Fruit fly (Drosophila melanogaster) whole organism, wandering third instar larva: ENCODE measurements around the gene PGRP-LC.

ENCODE experiments used
- Abd-B ChIP-seq: fragments of >200 bp; optimal IDR thresholded peaks from 2 replicates; lab custom pipeline; 2017; ENCODE audit warnings: missing biosample characterization, missing genetic modification characterization
- CG32264 ChIP-seq: fragments of 200-800 bp; sonication (Bioruptor generic); optimal IDR thresholded peaks from 2 replicates; lab custom pipeline; 2016; ENCODE audit warnings: missing biosample characterization, missing genetic modification characterization
- CG9705 ChIP-seq: fragments of 200-800 bp; sonication (Bioruptor generic); optimal IDR thresholded peaks from 2 replicates; lab custom pipeline; 2018; ENCODE audit warnings: missing biosample characterization, mild to moderate bottlenecking, missing genetic modification characterization
- CrebA ChIP-seq: fragments of 200-800 bp; sonication (Bioruptor generic); optimal IDR thresholded peaks from 2 replicates; lab custom pipeline; 2016; ENCODE audit warnings: missing biosample characterization, mild to moderate bottlenecking, missing genetic modification characterization, borderline replicate concordance
- Dfd ChIP-seq: fragments of >200 bp; optimal IDR thresholded peaks from 2 replicates; lab custom pipeline; 2017; ENCODE audit warnings: missing biosample characterization, missing genetic modification characterization
- Dif ChIP-seq: fragments of 200-275, 200-300 bp; sonication (Bioruptor generic); optimal IDR thresholded peaks from 2 replicates; lab custom pipeline; 2018; ENCODE audit warnings: missing biosample characterization, missing genetic modification characterization; ENCODE audit not compliant: partially characterized antibody
- GATAd ChIP-seq: sonication (Bioruptor generic); optimal IDR thresholded peaks from 2 replicates; lab custom pipeline; 2016; ENCODE audit warnings: missing biosample characterization, missing genetic modification characterization
- HLH106 ChIP-seq: fragments of 200-800 bp; optimal IDR thresholded peaks from 3 replicates; lab custom pipeline; 2019; ENCODE audit warnings: missing biosample characterization, mild to moderate bottlenecking, missing genetic modification characterization, moderate library complexity
- Hnf4 ChIP-seq: fragments of 200-800 bp; sonication (Bioruptor generic); optimal IDR thresholded peaks from 2 replicates; lab custom pipeline; 2016; ENCODE audit warnings: missing biosample characterization, mild to moderate bottlenecking, missing genetic modification characterization
- Hr83 ChIP-seq: fragments of 200-300 bp; sonication (Bioruptor generic); optimal IDR thresholded peaks from 2 replicates; lab custom pipeline; 2016; ENCODE audit warnings: missing biosample characterization, mild to moderate bottlenecking, missing genetic modification characterization, moderate library complexity; ENCODE audit not compliant: poor library complexity, severe bottlenecking
- Jra ChIP-seq: sonication (Bioruptor generic); optimal IDR thresholded peaks from 2 replicates; lab custom pipeline; 2016; ENCODE audit warnings: missing biosample characterization, missing genetic modification characterization
- Mio ChIP-seq: sonication (Bioruptor generic); optimal IDR thresholded peaks from 2 replicates; lab custom pipeline; 2016; ENCODE audit warnings: missing biosample characterization, missing genetic modification characterization
- Myc ChIP-seq: fragments of >200 bp; optimal IDR thresholded peaks from 2 replicates; lab custom pipeline; 2017
- N ChIP-seq: fragments of >200 bp; optimal IDR thresholded peaks from 2 replicates; lab custom pipeline; 2018; ENCODE audit warnings: missing biosample characterization, missing external identifiers, missing genetic modification characterization
- OdsH ChIP-seq: fragments of 200-800 bp; sonication (Bioruptor generic); optimal IDR thresholded peaks from 2 replicates; lab custom pipeline; 2016; ENCODE audit warnings: missing biosample characterization, mild to moderate bottlenecking, missing genetic modification characterization
- Rel ChIP-seq, 2 experiments: fragments of 200-800 bp; sonication (Bioruptor generic) in 1 of 2; optimal IDR thresholded peaks; 2 replicates in 1 of 2; 3 replicates in 1 of 2; lab custom pipeline; 2016 to 2019; ENCODE audit warnings: mild to moderate bottlenecking in 2 of 2, missing biosample characterization in 2 of 2, missing genetic modification characterization in 2 of 2, moderate library complexity in 1 of 2
- Sp1 ChIP-seq: fragments of 200-800 bp; sonication (Bioruptor generic); optimal IDR thresholded peaks from 3 replicates; lab custom pipeline; 2019; ENCODE audit warnings: missing biosample characterization, mild to moderate bottlenecking, missing genetic modification characterization, moderate library complexity
- Vsx2 ChIP-seq: fragments of 200-300, 225-300 bp; sonication (Bioruptor generic); optimal IDR thresholded peaks from 2 replicates; lab custom pipeline; 2018; ENCODE audit warnings: missing biosample characterization, missing genetic modification characterization; ENCODE audit not compliant: partially characterized antibody
- br ChIP-seq: fragments of 200-800 bp; sonication (Bioruptor generic); optimal IDR thresholded peaks from 2 replicates; lab custom pipeline; 2016; ENCODE audit warnings: missing biosample characterization, missing genetic modification characterization
- brk ChIP-seq: fragments of 200-800 bp; sonication (Bioruptor generic); optimal IDR thresholded peaks from 2 replicates; lab custom pipeline; 2016; ENCODE audit warnings: missing biosample characterization, mild to moderate bottlenecking, missing genetic modification characterization
- dl ChIP-seq, 2 experiments: fragments of 175-275, 200-275 bp in 1 of 2; fragments of 200-275 bp in 1 of 2; sonication (Bioruptor generic); optimal IDR thresholded peaks; lab custom pipeline; 2018; ENCODE audit warnings: mild to moderate bottlenecking in 2 of 2, missing biosample characterization in 2 of 2, missing genetic modification characterization in 2 of 2, moderate library complexity in 2 of 2; ENCODE audit not compliant: partially characterized antibody in 2 of 2, insufficient read depth in 1 of 2
- dmrt93B ChIP-seq: fragments of 200-800 bp; sonication (Bioruptor generic); optimal IDR thresholded peaks from 2 replicates; lab custom pipeline; 2018; ENCODE audit warnings: missing biosample characterization, mild to moderate bottlenecking, missing genetic modification characterization
- dsf ChIP-seq: sonication (Bioruptor generic); optimal IDR thresholded peaks from 2 replicates; lab custom pipeline; 2016; ENCODE audit warnings: missing biosample characterization, missing genetic modification characterization, borderline replicate concordance
- ey ChIP-seq: fragments of 200-800 bp; sonication (Bioruptor generic); optimal IDR thresholded peaks from 2 replicates; lab custom pipeline; 2016; ENCODE audit warnings: missing biosample characterization, missing genetic modification characterization
- foxo ChIP-seq, 2 experiments: fragments of 200-800 bp; sonication (Bioruptor generic); optimal IDR thresholded peaks; 2 replicates in 1 of 2; 3 replicates in 1 of 2; lab custom pipeline; 2016 to 2017; ENCODE audit warnings: missing biosample characterization in 2 of 2, missing genetic modification characterization in 2 of 2
- h ChIP-seq: fragments of 200-800 bp; sonication (Bioruptor generic); optimal IDR thresholded peaks from 3 replicates; lab custom pipeline; 2016; ENCODE audit warnings: missing biosample characterization, mild to moderate bottlenecking, missing genetic modification characterization
- jim ChIP-seq: fragments of 175-275, 200-325 bp; sonication (Bioruptor generic); optimal IDR thresholded peaks from 2 replicates; lab custom pipeline; 2016; ENCODE audit warnings: missing biosample characterization, mild to moderate bottlenecking, missing genetic modification characterization
- lola ChIP-seq: fragments of >200 bp; optimal IDR thresholded peaks from 2 replicates; lab custom pipeline; 2017; ENCODE audit warnings: missing biosample characterization, missing genetic modification characterization
- pan ChIP-seq: fragments of >200 bp; optimal IDR thresholded peaks from 2 replicates; lab custom pipeline; 2017
- psq ChIP-seq: fragments of 200-800 bp; sonication (Bioruptor generic); optimal IDR thresholded peaks from 3 replicates; lab custom pipeline; 2017; ENCODE audit warnings: missing biosample characterization, mild to moderate bottlenecking, missing genetic modification characterization, moderate library complexity
- rgr ChIP-seq: fragments of 200-800 bp; sonication (Bioruptor generic); optimal IDR thresholded peaks from 3 replicates; lab custom pipeline; 2016; ENCODE audit warnings: missing biosample characterization, mild to moderate bottlenecking, missing genetic modification characterization
- sage ChIP-seq: fragments of 200-800 bp; sonication (Bioruptor generic); optimal IDR thresholded peaks from 2 replicates; lab custom pipeline; 2016; ENCODE audit warnings: missing biosample characterization, mild to moderate bottlenecking, missing genetic modification characterization
- sv ChIP-seq: fragments of 200-800 bp; sonication (Bioruptor generic); optimal IDR thresholded peaks from 3 replicates; lab custom pipeline; 2016; ENCODE audit warnings: missing biosample characterization, missing genetic modification characterization
- tai ChIP-seq: sonication (Bioruptor generic); optimal IDR thresholded peaks from 2 replicates; lab custom pipeline; 2016; ENCODE audit warnings: missing biosample characterization, missing genetic modification characterization

PGRP-LC gene

dm6 chr3L:9345157-9345556 is 6.5 kb downstream of the PGRP-LC start:
- TF ChIP-seq sage (GFP tag; lab: Kevin White, UChicago) (no peak), dmrt93B (no peak), Dfd (no peak), dl (GFP tag; optimal IDR thresholded peaks at IDR 0.05; lab: Kevin White, UChicago; ENCODE audit: insufficient read depth in 1 of 2, partially characterized antibody in 2 of 2) (no peak), tai (GFP tag; lab: Kevin White, UChicago) (no peak), Mio (no peak), HLH106 (tag; lab: Kevin White, UChicago) (no peak), GATAd (GFP tag; lab: Kevin White, UChicago) (no peak), CG9705 (GFP tag; lab: Kevin White, UChicago) (no peak), jim (GFP tag; lab: Kevin White, UChicago) (no peak), dsf (no peak)

dm6 chr3L:9349314-9349733 is 10.7 kb downstream of the PGRP-LC start, which contains the start of gene PGRP-LF:
Gene PGRP-LF (plus strand): TSS chr3L:9349609.
- peak; percentile 41 for TF ChIP-seq OdsH (GFP tag; lab: Kevin White, UChicago)
- TF ChIP-seq ey (GFP tag; lab: Kevin White, UChicago), result no peak
- peak; percentile 36 for TF ChIP-seq Sp1 (GFP tag; lab: Kevin White, UChicago)
- no peak for TF ChIP-seq dmrt93B
- peak; percentile 44 for TF ChIP-seq Jra (GFP tag; lab: Kevin White, UChicago)
- TF ChIP-seq Myc (lab: Kevin White, UChicago), result no peak
- no peak for TF ChIP-seq N (GFP tag; lab: Kevin White, UChicago)
- TF ChIP-seq dl (GFP tag; optimal IDR thresholded peaks at IDR 0.05; lab: Kevin White, UChicago; ENCODE audit: insufficient read depth in 1 of 2, partially characterized antibody in 2 of 2), result no peak
- TF ChIP-seq br (GFP tag; lab: Kevin White, UChicago), result peak; percentile 19
- peak; percentile 19 for TF ChIP-seq Hnf4 (GFP tag; lab: Kevin White, UChicago)
- TF ChIP-seq foxo (GFP tag; optimal IDR thresholded peaks at IDR 0.05; lab: Kevin White, UChicago), result peak in 1 of 2 experiments; percentile 7
- peak; percentile 57 for TF ChIP-seq brk (GFP tag; lab: Kevin White, UChicago)
- TF ChIP-seq pan, result no peak
- peak; percentile 17 for TF ChIP-seq sv (GFP tag; lab: Kevin White, UChicago)
- peak; percentile 52 for TF ChIP-seq h (GFP tag; lab: Kevin White, UChicago)
- TF ChIP-seq Rel (GFP tag; optimal IDR thresholded peaks at IDR 0.05; lab: Kevin White, UChicago), result no peak
- peak; percentile 100 for TF ChIP-seq Rel (tag; optimal IDR thresholded peaks at IDR 0.05; lab: Kevin White, UChicago)
- no peak for TF ChIP-seq tai (GFP tag; lab: Kevin White, UChicago)
- TF ChIP-seq Abd-B (GFP tag; lab: Kevin White, UChicago), result no peak
- no peak for TF ChIP-seq Mio
- peak; percentile 13 for TF ChIP-seq sage (GFP tag; lab: Kevin White, UChicago)
- no peak for TF ChIP-seq Vsx2 (GFP tag; lab: Kevin White, UChicago)
- TF ChIP-seq Hr83 (GFP tag; lab: Kevin White, UChicago), result peak; percentile 36
- TF ChIP-seq lola (GFP tag; lab: Kevin White, UChicago), result no peak
- peak; percentile 78 for TF ChIP-seq CrebA
- TF ChIP-seq, all 38 proteins: peak for 13

- TF ChIP-seq br (GFP tag; lab: Kevin White, UChicago) (no peak), Dfd (no peak), HLH106 (tag; lab: Kevin White, UChicago) (no peak), dl (GFP tag; optimal IDR thresholded peaks at IDR 0.05; lab: Kevin White, UChicago; ENCODE audit: insufficient read depth in 1 of 2, partially characterized antibody in 2 of 2) (no peak), psq (GFP tag; lab: Kevin White, UChicago) (no peak), CG32264 (GFP tag; lab: Kevin White, UChicago) (no peak), dsf (no peak), Dif (no peak), Hr83 (GFP tag; lab: Kevin White, UChicago) (no peak), OdsH (GFP tag; lab: Kevin White, UChicago) (no peak), rgr (GFP tag; lab: Kevin White, UChicago) (no peak)
- TF ChIP-seq, all 38 proteins: peak for 0
Observed at dm6 chr3L:9353733-9354132, 15.1 kb downstream of the PGRP-LC start, which contains the start of gene CG32040. Gene CG32040 (plus strand): TSS chr3L:9354033.
